Worm (Caenorhabditis elegans) whole organism, L1 larva: ENCODE measurements around the gene R03G5.6.

Experiments
- C16A3.4 ChIP-seq: fragments of 150-350 bp; optimal IDR thresholded peaks from 2 replicates; lab custom pipeline; 2014; ENCODE audit warnings: missing biosample characterization, missing genetic modification characterization
- C34B4.2 ChIP-seq: sonication (generic microtip); optimal IDR thresholded peaks from 2 replicates; lab custom pipeline; 2017; ENCODE audit warnings: mild to moderate bottlenecking, missing genetic modification characterization, missing compliant biosample characterization
- aha-1 ChIP-seq: fragments of 150-350 bp; optimal IDR thresholded peaks from 2 replicates; lab custom pipeline; 2014; ENCODE audit warnings: missing biosample characterization, missing genetic modification characterization
- alr-1 ChIP-seq: fragments of 200-800 bp; sonication (Bioruptor generic); optimal IDR thresholded peaks from 2 replicates; lab custom pipeline; 2018; ENCODE audit warnings: borderline replicate concordance, mild to moderate bottlenecking, missing genetic modification characterization, missing compliant biosample characterization
- aly-2 ChIP-seq: fragments of 150-350 bp; optimal IDR thresholded peaks from 2 replicates; lab custom pipeline; 2014; ENCODE audit warnings: missing biosample characterization, missing genetic modification characterization
- ama-1 ChIP-seq: fragments of 150-350 bp; optimal IDR thresholded peaks from 2 replicates; lab custom pipeline; 2014
- blmp-1 ChIP-seq: fragments of 150-350 bp; optimal IDR thresholded peaks from 2 replicates; lab custom pipeline; 2014; ENCODE audit warnings: missing biosample characterization, missing genetic modification characterization
- ceh-63 ChIP-seq: fragments of 200-800 bp; sonication (Bioruptor generic); optimal IDR thresholded peaks from 2 replicates; lab custom pipeline; 2018; ENCODE audit warnings: mild to moderate bottlenecking, missing genetic modification characterization, missing compliant biosample characterization
- ceh-8 ChIP-seq: fragments of 200-800 bp; sonication (Bioruptor generic); optimal IDR thresholded peaks from 2 replicates; lab custom pipeline; 2018; ENCODE audit warnings: mild to moderate bottlenecking, missing genetic modification characterization, moderate library complexity, missing compliant biosample characterization
- ceh-90 ChIP-seq: sonication (generic microtip); optimal IDR thresholded peaks from 2 replicates; lab custom pipeline; 2016; ENCODE audit warnings: missing genetic modification characterization, missing compliant biosample characterization
- dsc-1 ChIP-seq: sonication (generic microtip); optimal IDR thresholded peaks from 2 replicates; lab custom pipeline; 2016; ENCODE audit warnings: mild to moderate bottlenecking, missing genetic modification characterization, missing compliant biosample characterization
- efl-3 ChIP-seq: fragments of 200-800 bp; sonication (Bioruptor generic); optimal IDR thresholded peaks from 2 replicates; lab custom pipeline; 2018; ENCODE audit warnings: mild to moderate bottlenecking, missing genetic modification characterization, missing compliant biosample characterization
- egl-27 ChIP-seq, 2 experiments: fragments of 150-350 bp in 1 of 2; sonication (generic microtip); optimal IDR thresholded peaks; 3 replicates each; lab custom pipeline; 2017 to 2018; ENCODE audit warnings: missing biosample characterization in 2 of 2, missing genetic modification characterization in 2 of 2, missing genetic modification reagents in 2 of 2
- elt-3 ChIP-seq, 6 experiments: fragments of 150-350 bp in 1 of 6; sonication (generic microtip); optimal IDR thresholded peaks; 2 replicates each; lab custom pipeline; 2017 to 2018; ENCODE audit warnings: missing biosample characterization in 6 of 6, missing genetic modification characterization in 6 of 6, inconsistent platforms in 1 of 6
- fkh-10 ChIP-seq: sonication (generic microtip); optimal IDR thresholded peaks from 2 replicates; lab custom pipeline; 2017; ENCODE audit warnings: missing biosample characterization, missing genetic modification reagents, missing genetic modification characterization
- fkh-4 ChIP-seq: sonication (generic microtip); optimal IDR thresholded peaks from 2 replicates; lab custom pipeline; 2016; ENCODE audit warnings: missing compliant biosample characterization, missing genetic modification characterization, borderline replicate concordance
- fkh-8 ChIP-seq: sonication (generic microtip); optimal IDR thresholded peaks from 2 replicates; lab custom pipeline; 2016; ENCODE audit warnings: mild to moderate bottlenecking, missing genetic modification characterization, missing compliant biosample characterization
- fos-1 ChIP-seq: fragments of 150-350 bp; optimal IDR thresholded peaks from 2 replicates; lab custom pipeline; 2014; ENCODE audit warnings: missing biosample characterization, missing genetic modification characterization
- hlh-17 ChIP-seq: fragments of 200-800 bp; sonication (Bioruptor generic); optimal IDR thresholded peaks from 2 replicates; lab custom pipeline; 2018; ENCODE audit warnings: missing genetic modification characterization, mild to moderate bottlenecking, missing compliant biosample characterization, moderate library complexity, borderline replicate concordance
- hpl-2 ChIP-seq: fragments of 150-350 bp; optimal IDR thresholded peaks from 2 replicates; lab custom pipeline; 2014; ENCODE audit warnings: missing biosample characterization, missing genetic modification reagents, missing genetic modification characterization
- isw-1 ChIP-seq: fragments of 200-800 bp; sonication (Bioruptor generic); IDR thresholded peaks from 2 replicates; pipeline ENCODE4 v1.3.6; 2022; ENCODE audit warnings: missing genetic modification characterization, missing compliant biosample characterization
- jun-1 ChIP-seq: fragments of 150-350 bp; optimal IDR thresholded peaks from 2 replicates; lab custom pipeline; 2014; ENCODE audit warnings: missing biosample characterization, missing genetic modification reagents, missing genetic modification characterization
- lin-14 ChIP-seq: fragments of 200-800 bp; sonication (Bioruptor generic); optimal IDR thresholded peaks from 2 replicates; lab custom pipeline; 2018; ENCODE audit warnings: mild to moderate bottlenecking, missing genetic modification characterization, moderate library complexity, missing compliant biosample characterization
- lin-39 ChIP-seq: fragments of 150-350 bp; optimal IDR thresholded peaks from 2 replicates; lab custom pipeline; 2014; ENCODE audit warnings: missing biosample characterization, missing genetic modification reagents, missing genetic modification characterization
- lir-3 ChIP-seq: sonication (generic microtip); optimal IDR thresholded peaks from 2 replicates; lab custom pipeline; 2016; ENCODE audit warnings: mild to moderate bottlenecking, missing genetic modification characterization, moderate library complexity, missing compliant biosample characterization; ENCODE audit not compliant: poor library complexity
- lsy-2 ChIP-seq, 2 experiments: fragments of 150-350 bp; optimal IDR thresholded peaks; 2 replicates each; lab custom pipeline; 2014; ENCODE audit warnings: missing biosample characterization in 2 of 2, missing genetic modification characterization in 2 of 2
- mab-9 ChIP-seq: fragments of 200-800 bp; sonication (Bioruptor generic); IDR thresholded peaks from 2 replicates; pipeline ENCODE4 v1.3.6; 2022; ENCODE audit warnings: missing genetic modification reagents, missing genetic modification characterization, missing compliant biosample characterization
- mdl-1 ChIP-seq, 2 experiments: fragments of 150-350 bp; optimal IDR thresholded peaks; 2 replicates each; lab custom pipeline; 2014 to 2017; ENCODE audit warnings: missing biosample characterization in 2 of 2, missing genetic modification characterization in 2 of 2, inconsistent platforms in 1 of 2
- mep-1 ChIP-seq: fragments of 150-350 bp; optimal IDR thresholded peaks from 2 replicates; lab custom pipeline; 2014; ENCODE audit warnings: missing biosample characterization, missing genetic modification characterization
- nhr-11 ChIP-seq: fragments of 150-350 bp; optimal IDR thresholded peaks from 2 replicates; lab custom pipeline; 2014; ENCODE audit warnings: missing biosample characterization, missing genetic modification characterization
- nhr-20 ChIP-seq: sonication (generic microtip); optimal IDR thresholded peaks from 2 replicates; lab custom pipeline; 2016; ENCODE audit warnings: mild to moderate bottlenecking, missing genetic modification characterization, missing compliant biosample characterization
- nhr-237 ChIP-seq: fragments of 150-350 bp; optimal IDR thresholded peaks from 2 replicates; lab custom pipeline; 2014; ENCODE audit warnings: missing biosample characterization, missing genetic modification characterization
- nhr-28 ChIP-seq: fragments of 150-350 bp; optimal IDR thresholded peaks from 2 replicates; lab custom pipeline; 2014; ENCODE audit warnings: missing biosample characterization, missing genetic modification characterization
- nhr-47 ChIP-seq: sonication (generic microtip); optimal IDR thresholded peaks from 2 replicates; lab custom pipeline; 2016; ENCODE audit warnings: mild to moderate bottlenecking, missing genetic modification characterization, moderate library complexity, missing compliant biosample characterization
- nhr-71 ChIP-seq: sonication (generic microtip); optimal IDR thresholded peaks from 2 replicates; lab custom pipeline; 2016; ENCODE audit warnings: mild to moderate bottlenecking, missing genetic modification characterization, moderate library complexity, missing compliant biosample characterization
- nhr-76 ChIP-seq: sonication (generic microtip); optimal IDR thresholded peaks from 2 replicates; lab custom pipeline; 2017; ENCODE audit warnings: missing biosample characterization, missing genetic modification characterization
- nhr-77 ChIP-seq: fragments of 150-350 bp; optimal IDR thresholded peaks from 2 replicates; lab custom pipeline; 2014; ENCODE audit warnings: missing biosample characterization, missing genetic modification characterization
- nhr-84 ChIP-seq: sonication (generic microtip); optimal IDR thresholded peaks from 2 replicates; lab custom pipeline; 2017; ENCODE audit warnings: missing biosample characterization, missing genetic modification characterization
- nhr-85 ChIP-seq: sonication (generic microtip); peaks from one replicate; lab custom pipeline; 2016; ENCODE audit warnings: missing genetic modification characterization, inconsistent platforms, missing compliant biosample characterization
- nhr-90 ChIP-seq: sonication (generic microtip); optimal IDR thresholded peaks from 2 replicates; lab custom pipeline; 2016; ENCODE audit warnings: mild to moderate bottlenecking, missing genetic modification characterization, missing compliant biosample characterization; ENCODE audit not compliant: poor library complexity
- pax-3 ChIP-seq: fragments of 200-800 bp; sonication (Bioruptor generic); optimal IDR thresholded peaks from 2 replicates; lab custom pipeline; 2018; ENCODE audit warnings: mild to moderate bottlenecking, missing genetic modification characterization, moderate library complexity, missing compliant biosample characterization
- rnt-1 ChIP-seq: sonication (generic microtip); optimal IDR thresholded peaks from 2 replicates; lab custom pipeline; 2016; ENCODE audit warnings: mild to moderate bottlenecking, missing genetic modification characterization, moderate library complexity, missing compliant biosample characterization
- skn-1 ChIP-seq: fragments of 150-350 bp; optimal IDR thresholded peaks from 2 replicates; lab custom pipeline; 2014; ENCODE audit warnings: missing biosample characterization, missing genetic modification characterization
- snpc-4 ChIP-seq: fragments of 150-350 bp; optimal IDR thresholded peaks from 2 replicates; lab custom pipeline; 2014; ENCODE audit warnings: missing biosample characterization, missing genetic modification characterization
- snu-23 ChIP-seq: sonication (generic microtip); optimal IDR thresholded peaks from 2 replicates; lab custom pipeline; 2016; ENCODE audit warnings: missing genetic modification characterization, missing compliant biosample characterization
- sox-4 ChIP-seq: sonication (generic microtip); optimal IDR thresholded peaks from 2 replicates; lab custom pipeline; 2016; ENCODE audit warnings: missing genetic modification characterization, missing compliant biosample characterization
- swsn-7 ChIP-seq: sonication (generic microtip); optimal IDR thresholded peaks from 2 replicates; lab custom pipeline; 2016; ENCODE audit warnings: missing genetic modification characterization, missing compliant biosample characterization
- tbx-2 ChIP-seq: sonication (generic microtip); optimal IDR thresholded peaks from 2 replicates; lab custom pipeline; 2016; ENCODE audit warnings: missing genetic modification characterization, missing compliant biosample characterization
- unc-62 ChIP-seq: fragments of 150-350 bp; optimal IDR thresholded peaks from 2 replicates; lab custom pipeline; 2014; ENCODE audit warnings: missing biosample characterization, missing genetic modification reagents, missing genetic modification characterization
- unc-86 ChIP-seq: sonication (generic microtip); optimal IDR thresholded peaks from 2 replicates; lab custom pipeline; 2016; ENCODE audit warnings: missing genetic modification characterization, missing compliant biosample characterization
- unc-98 ChIP-seq: fragments of 200-800 bp; sonication (Bioruptor generic); IDR thresholded peaks from 2 replicates; pipeline ENCODE4 v1.3.6; 2022; ENCODE audit warnings: missing genetic modification characterization, missing compliant biosample characterization
- vab-15 ChIP-seq: sonication (generic microtip); optimal IDR thresholded peaks from 2 replicates; lab custom pipeline; 2017; ENCODE audit warnings: missing genotype, mild to moderate bottlenecking, missing genetic modification characterization, missing compliant biosample characterization
- zag-1 ChIP-seq: fragments of 150-350 bp; optimal IDR thresholded peaks from 2 replicates; lab custom pipeline; 2014; ENCODE audit warnings: missing biosample characterization, missing genetic modification characterization
- ztf-11 ChIP-seq, 2 experiments: sonication (generic microtip); optimal IDR thresholded peaks; 2 replicates each; lab custom pipeline; 2016 to 2017; ENCODE audit warnings: missing genetic modification characterization in 2 of 2, missing biosample characterization in 1 of 2, missing compliant biosample characterization in 1 of 2

The R03G5.6 gene

DNA sequence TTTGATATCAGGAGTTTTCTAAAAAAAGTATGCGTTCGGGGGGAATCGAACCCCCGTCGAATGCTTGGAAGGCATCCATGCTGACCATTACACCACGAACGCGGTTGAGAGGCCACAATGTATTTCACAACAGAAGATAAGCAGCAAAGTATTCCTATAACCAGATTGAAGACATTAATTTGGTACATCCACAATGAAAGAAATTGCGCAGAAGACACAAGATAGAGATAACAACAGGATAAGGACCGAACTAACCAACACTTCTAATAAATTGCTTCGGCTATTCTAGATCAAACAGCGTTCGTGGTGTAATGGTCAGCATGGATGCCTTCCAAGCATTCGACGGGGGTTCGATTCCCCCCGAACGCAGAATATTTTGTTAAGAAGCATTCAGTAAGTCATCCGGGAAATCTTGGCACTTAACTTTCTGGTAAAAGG is 22.4 kb downstream of the R03G5.6 start:
- TF ChIP-seq dsc-1 (tag; lab: Kevin White, UChicago) (peak; percentile 2), unc-98 (no peak), nhr-20 (tag; lab: Kevin White, UChicago) (peak; percentile 22), tbx-2 (tag; lab: Kevin White, UChicago) (no peak), isw-1 (GFP tag; lab: Robert Waterston, UW) (no peak), alr-1 (no peak), rnt-1 (peak; percentile 11), ztf-11 (tag; optimal IDR thresholded peaks at IDR 0.05; lab: Kevin White, UChicago) (no peak), C34B4.2 (tag; lab: Kevin White, UChicago) (no peak), snu-23 (GFP tag; lab: Kevin White, UChicago) (peak; percentile 19), vab-15 (tag; lab: Kevin White, UChicago) (no peak), unc-62 (GFP tag; lab: Kevin White, UChicago) (no peak), ceh-63 (GFP tag; lab: Kevin White, UChicago) (no peak), nhr-28 (tag; lab: Kevin White, UChicago) (no peak), fkh-8 (tag; lab: Kevin White, UChicago) (no peak), pax-3 (tag; lab: Kevin White, UChicago) (no peak), nhr-85 (no peak), jun-1 (tag; lab: Kevin White, UChicago) (peak; percentile 3), nhr-11 (tag; lab: Kevin White, UChicago) (no peak), mep-1 (tag; lab: Kevin White, UChicago) (peak; percentile 4), nhr-84 (tag; lab: Kevin White, UChicago) (no peak), ama-1 (lab: Kevin White, UChicago) (no peak), aha-1 (tag; lab: Kevin White, UChicago) (no peak), fos-1 (peak; percentile 38), mab-9 (no peak), egl-27 (tag; optimal IDR thresholded peaks at IDR 0.05; lab: Kevin White, UChicago) (no peak), lir-3 (tag; lab: Kevin White, UChicago) (no peak), aly-2 (no peak), lin-39 (tag; lab: Kevin White, UChicago) (no peak), elt-3 (tag; optimal IDR thresholded peaks at IDR 0.05; lab: Kevin White, UChicago) (peak in 1 of 6 experiments; percentile 42), nhr-76 (tag; lab: Kevin White, UChicago) (no peak), ceh-8 (GFP tag; lab: Kevin White, UChicago) (no peak), lsy-2 (tag; optimal IDR thresholded peaks at IDR 0.05; lab: Kevin White, UChicago) (no peak), C16A3.4 (tag; lab: Kevin White, UChicago) (peak; percentile 48), blmp-1 (tag; lab: Kevin White, UChicago) (peak; percentile 68), ceh-90 (tag; lab: Kevin White, UChicago) (no peak), nhr-90 (tag; lab: Kevin White, UChicago) (peak; percentile 58), nhr-47 (peak; percentile 4), nhr-237 (no peak), skn-1 (tag; lab: Kevin White, UChicago) (no peak), hlh-17 (GFP tag; lab: Kevin White, UChicago) (no peak), unc-86 (tag; lab: Kevin White, UChicago) (no peak), snpc-4 (tag; lab: Kevin White, UChicago) (no peak), zag-1 (tag; lab: Kevin White, UChicago) (no peak), efl-3 (GFP tag; lab: Kevin White, UChicago) (no peak), nhr-71 (peak; percentile 19), swsn-7 (tag; lab: Kevin White, UChicago) (no peak), mdl-1 (tag; optimal IDR thresholded peaks at IDR 0.05; lab: Kevin White, UChicago) (peak in 1 of 2 experiments; percentile 31), nhr-77 (tag; lab: Kevin White, UChicago) (no peak), lin-14 (no peak), sox-4 (no peak), hpl-2 (GFP tag; lab: Kevin White, UChicago) (no peak), fkh-4 (no peak), fkh-10 (no peak)
